Worm (Caenorhabditis elegans) whole organism, young adult: Measurements from ENCODE around the gene C06A1.7.

Experiments
- B0019.2 ChIP-seq: fragments of 200-800 bp; sonication (Bioruptor generic); conservative IDR thresholded peaks from 2 replicates; pipeline ENCODE4 v1.3.6; 2022; ENCODE audit warnings: missing genetic modification reagents, missing genetic modification characterization, missing compliant biosample characterization
- B0035.1 ChIP-seq: sonication (generic microtip); optimal IDR thresholded peaks from 2 replicates; lab custom pipeline; 2016; ENCODE audit warnings: missing genetic modification characterization, mild to moderate bottlenecking, missing compliant biosample characterization, missing genotype, missing genetic modification reagents
- B0261.1 ChIP-seq: sonication (generic microtip); optimal IDR thresholded peaks from 2 replicates; lab custom pipeline; 2016; ENCODE audit warnings: mild to moderate bottlenecking, missing genetic modification characterization, moderate library complexity, missing compliant biosample characterization
- B0336.3 ChIP-seq: fragments of 200-800 bp; sonication (Bioruptor generic); IDR thresholded peaks from 2 replicates; pipeline ENCODE4 v1.3.6; 2022; ENCODE audit warnings: missing genetic modification characterization, missing compliant biosample characterization
- F22D6.2 ChIP-seq: sonication (generic microtip); optimal IDR thresholded peaks from 2 replicates; lab custom pipeline; 2016; ENCODE audit warnings: mild to moderate bottlenecking, missing genetic modification characterization, missing compliant biosample characterization
- F39B2.1 ChIP-seq: fragments of 200-800 bp; sonication (Bioruptor generic); IDR thresholded peaks from 2 replicates; pipeline ENCODE4 v1.3.6; 2022; ENCODE audit warnings: missing genetic modification reagents, missing genetic modification characterization, missing compliant biosample characterization
- K12H6.12 ChIP-seq: fragments of 200-800 bp; sonication (Bioruptor generic); optimal IDR thresholded peaks from 2 replicates; lab custom pipeline; 2018; ENCODE audit warnings: mild to moderate bottlenecking, missing genetic modification characterization, missing compliant biosample characterization
- T07F8.4 ChIP-seq: sonication (generic microtip); optimal IDR thresholded peaks from 2 replicates; lab custom pipeline; 2016; ENCODE audit warnings: mild to moderate bottlenecking, missing genetic modification characterization, moderate library complexity, missing compliant biosample characterization
- T26A5.8 ChIP-seq: sonication (generic microtip); optimal IDR thresholded peaks from 2 replicates; lab custom pipeline; 2016; ENCODE audit warnings: missing genetic modification characterization, missing compliant biosample characterization
- Y53G8AR.9 ChIP-seq: fragments of 200-800 bp; sonication (Bioruptor generic); conservative IDR thresholded peaks from 2 replicates; pipeline ENCODE4 v1.3.6; 2022; ENCODE audit warnings: missing genetic modification reagents, missing genetic modification characterization, missing compliant biosample characterization
- Y56A3A.18 ChIP-seq: fragments of 200-800 bp; sonication (Bioruptor generic); IDR thresholded peaks from 2 replicates; pipeline ENCODE4 v1.3.6; 2022; ENCODE audit warnings: missing genetic modification reagents, missing genetic modification characterization, missing compliant biosample characterization
- Y67H2A.10 ChIP-seq: fragments of 200-800 bp; sonication (Bioruptor generic); conservative IDR thresholded peaks from 2 replicates; pipeline ENCODE4 v1.3.6; 2022; ENCODE audit warnings: missing genetic modification reagents, missing genetic modification characterization, missing compliant biosample characterization
- Y95B8A.8 ChIP-seq: fragments of 200-800 bp; sonication (Bioruptor generic); IDR thresholded peaks from 2 replicates; pipeline ENCODE4 v1.3.6; 2022; ENCODE audit warnings: missing genetic modification reagents, missing genetic modification characterization, missing compliant biosample characterization
- akir-1 ChIP-seq: fragments of 200-800 bp; sonication (Bioruptor generic); optimal IDR thresholded peaks from 2 replicates; lab custom pipeline; 2018; ENCODE audit warnings: mild to moderate bottlenecking, missing genetic modification characterization, moderate library complexity, missing compliant biosample characterization
- aptf-2 ChIP-seq: fragments of 200-800 bp; sonication (Bioruptor generic); conservative IDR thresholded peaks from 2 replicates; pipeline ENCODE4 v1.3.6; 2022; ENCODE audit warnings: missing genetic modification reagents, missing genetic modification characterization, missing compliant biosample characterization
- attf-3 ChIP-seq: fragments of 200-800 bp; sonication (Bioruptor generic); conservative IDR thresholded peaks from 2 replicates; pipeline ENCODE4 v1.3.6; 2022; ENCODE audit warnings: missing genetic modification reagents, missing genetic modification characterization, missing compliant biosample characterization
- ccch-3 ChIP-seq: fragments of 200-800 bp; sonication (Bioruptor generic); optimal IDR thresholded peaks from 2 replicates; lab custom pipeline; 2018; ENCODE audit warnings: mild to moderate bottlenecking, missing genetic modification characterization, missing compliant biosample characterization
- ceh-79 ChIP-seq: sonication (generic microtip); optimal IDR thresholded peaks from 2 replicates; lab custom pipeline; 2017; ENCODE audit warnings: mild to moderate bottlenecking, missing genetic modification characterization, missing compliant biosample characterization
- chd-7 ChIP-seq: sonication (generic microtip); optimal IDR thresholded peaks from 2 replicates; lab custom pipeline; 2016; ENCODE audit warnings: mild to moderate bottlenecking, missing genetic modification characterization, moderate library complexity, missing compliant biosample characterization
- dox-1 ChIP-seq: fragments of 200-800 bp; sonication (Bioruptor generic); IDR thresholded peaks from 2 replicates; pipeline ENCODE4 v1.3.6; 2022; ENCODE audit warnings: missing genetic modification reagents, missing genetic modification characterization, missing compliant biosample characterization
- egrh-3 ChIP-seq: fragments of 200-800 bp; sonication (Bioruptor generic); IDR thresholded peaks from 2 replicates; pipeline ENCODE4 v1.3.6; 2022; ENCODE audit warnings: missing genetic modification reagents, missing genetic modification characterization, missing compliant biosample characterization
- ekl-4 ChIP-seq: fragments of 200-800 bp; sonication (Bioruptor generic); IDR thresholded peaks from 2 replicates; pipeline ENCODE4 v1.3.6; 2022; ENCODE audit warnings: missing genetic modification reagents, missing genetic modification characterization, missing compliant biosample characterization
- gei-17 ChIP-seq: fragments of 200-800 bp; sonication (Bioruptor generic); optimal IDR thresholded peaks from 2 replicates; lab custom pipeline; 2018; ENCODE audit warnings: mild to moderate bottlenecking, missing genetic modification characterization, missing compliant biosample characterization
- hlh-12 ChIP-seq: sonication (generic microtip); optimal IDR thresholded peaks from 2 replicates; lab custom pipeline; 2016; ENCODE audit warnings: missing genetic modification characterization, missing compliant biosample characterization
- let-526 ChIP-seq: fragments of 200-800 bp; sonication (Bioruptor generic); IDR thresholded peaks from 2 replicates; pipeline ENCODE4 v1.3.6; 2022; ENCODE audit warnings: missing genetic modification reagents, missing genetic modification characterization, missing compliant biosample characterization
- let-607 ChIP-seq, 2 experiments: fragments of 200-800 bp in 1 of 2; sonication (Bioruptor generic) in 1 of 2; sonication (generic microtip) in 1 of 2; optimal IDR thresholded peaks; 2 replicates each; lab custom pipeline; 2016 to 2018; ENCODE audit warnings: mild to moderate bottlenecking in 2 of 2, missing compliant biosample characterization in 2 of 2, missing genetic modification characterization in 2 of 2, moderate library complexity in 2 of 2, missing genotype in 1 of 2
- lin-35 ChIP-seq, 3 experiments: fragments of 150-350 bp in 2 of 3; sonication (generic microtip) in 1 of 3; optimal IDR thresholded peaks; 2 replicates each; lab custom pipeline; 2014 to 2018; ENCODE audit warnings: missing biosample characterization in 3 of 3, missing genetic modification characterization in 3 of 3, missing genetic modification reagents in 3 of 3
- lsl-1 ChIP-seq: fragments of 200-800 bp; sonication (Bioruptor generic); optimal IDR thresholded peaks from 2 replicates; lab custom pipeline; 2018; ENCODE audit warnings: mild to moderate bottlenecking, missing genetic modification characterization, moderate library complexity, missing compliant biosample characterization
- lsy-27 ChIP-seq: sonication (generic microtip); optimal IDR thresholded peaks from 2 replicates; lab custom pipeline; 2017; ENCODE audit warnings: missing genetic modification characterization, mild to moderate bottlenecking, missing compliant biosample characterization, antibody characterized with exemption, missing genotype, borderline replicate concordance; ENCODE audit not compliant: insufficient read depth
- mcd-1 ChIP-seq: fragments of 200-800 bp; sonication (Bioruptor generic); IDR thresholded peaks from 2 replicates; pipeline ENCODE4 v1.3.6; 2022; ENCODE audit warnings: missing genetic modification reagents, missing genetic modification characterization, missing compliant biosample characterization
- mel-28 ChIP-seq: sonication (generic microtip); optimal IDR thresholded peaks from 2 replicates; lab custom pipeline; 2016; ENCODE audit warnings: borderline replicate concordance, mild to moderate bottlenecking, missing genetic modification characterization, missing compliant biosample characterization
- mes-4 ChIP-seq: sonication (generic microtip); optimal IDR thresholded peaks from 2 replicates; lab custom pipeline; 2016; ENCODE audit warnings: missing genotype, missing genetic modification characterization, missing compliant biosample characterization
- nhr-120 ChIP-seq: fragments of 200-800 bp; sonication (Bioruptor generic); IDR thresholded peaks from 2 replicates; pipeline ENCODE4 v1.3.6; 2022; ENCODE audit warnings: missing genetic modification characterization, missing compliant biosample characterization
- nhr-179 ChIP-seq: sonication (generic microtip); optimal IDR thresholded peaks from 2 replicates; lab custom pipeline; 2016; ENCODE audit warnings: mild to moderate bottlenecking, missing genetic modification characterization, missing compliant biosample characterization
- nhr-27 ChIP-seq: fragments of 200-800 bp; sonication (Bioruptor generic); optimal IDR thresholded peaks from 2 replicates; lab custom pipeline; 2018; ENCODE audit warnings: mild to moderate bottlenecking, missing genetic modification characterization, moderate library complexity, missing compliant biosample characterization
- nhr-90 ChIP-seq: sonication (generic microtip); optimal IDR thresholded peaks from 2 replicates; lab custom pipeline; 2016; ENCODE audit warnings: missing genotype, mild to moderate bottlenecking, missing genetic modification characterization, missing compliant biosample characterization
- repo-1 ChIP-seq: sonication (generic microtip); optimal IDR thresholded peaks from 2 replicates; lab custom pipeline; 2017; ENCODE audit warnings: mild to moderate bottlenecking, missing genetic modification characterization, missing compliant biosample characterization
- snpc-1.3 ChIP-seq: sonication (generic microtip); optimal IDR thresholded peaks from 2 replicates; lab custom pipeline; 2017; ENCODE audit warnings: missing genetic modification characterization, mild to moderate bottlenecking, missing compliant biosample characterization, antibody characterized with exemption, moderate library complexity, missing genotype, missing genetic modification reagents; ENCODE audit not compliant: insufficient read depth
- snpc-3.4 ChIP-seq: sonication (generic microtip); optimal IDR thresholded peaks from 2 replicates; lab custom pipeline; 2017; ENCODE audit warnings: missing genetic modification characterization, mild to moderate bottlenecking, missing compliant biosample characterization, antibody characterized with exemption, moderate library complexity, missing genotype, missing genetic modification reagents
- snpc-4 ChIP-seq, 5 experiments: fragments of 150-350 bp in 1 of 5; sonication (generic microtip) in 4 of 5; optimal IDR thresholded peaks; 2 replicates each; lab custom pipeline; 2014 to 2018; ENCODE audit warnings: missing genetic modification characterization in 5 of 5, missing biosample characterization in 3 of 5, antibody characterized with exemption in 2 of 5, mild to moderate bottlenecking in 2 of 5, missing compliant biosample characterization in 2 of 5, missing genotype in 2 of 5, moderate library complexity in 2 of 5, missing genetic modification reagents in 1 of 5
- sptf-2 ChIP-seq: fragments of 200-800 bp; sonication (Bioruptor generic); optimal IDR thresholded peaks from 2 replicates; lab custom pipeline; 2018; ENCODE audit warnings: mild to moderate bottlenecking, missing genetic modification characterization, missing compliant biosample characterization
- unc-130 ChIP-seq: sonication (generic microtip); optimal IDR thresholded peaks from 2 replicates; lab custom pipeline; 2016; ENCODE audit warnings: missing genetic modification reagents, missing genetic modification characterization, missing compliant biosample characterization
- unc-62 ChIP-seq: fragments of 150-350 bp; optimal IDR thresholded peaks from 2 replicates; lab custom pipeline; 2014; ENCODE audit warnings: missing biosample characterization, missing genetic modification reagents, missing genetic modification characterization
- ztf-26 ChIP-seq: sonication (generic microtip); optimal IDR thresholded peaks from 2 replicates; lab custom pipeline; 2017; ENCODE audit warnings: missing genetic modification characterization, missing compliant biosample characterization
- ztf-28 ChIP-seq: fragments of 200-800 bp; sonication (Bioruptor generic); IDR thresholded peaks from 2 replicates; pipeline ENCODE4 v1.3.6; 2022; ENCODE audit warnings: missing genetic modification reagents, missing genetic modification characterization, missing compliant biosample characterization

The C06A1.7 gene

ce11 chrII:10547803-10548693 lies 16.6 kb upstream of the C06A1.7 start (continued):
- TF ChIP-seq ccch-3 (GFP tag; lab: Kevin White, UChicago) (no peak), nhr-27 (tag; lab: Kevin White, UChicago) (no peak), let-607 (tag; optimal IDR thresholded peaks at IDR 0.05; lab: Kevin White, UChicago) (no peak), let-526 (no peak), B0336.3 (GFP tag; lab: Robert Waterston, UW) (0 out of 2 replicates have a peak, but pooled peaks have one; percentile 3), chd-7 (tag; lab: Kevin White, UChicago) (no peak), nhr-120 (GFP tag; lab: Robert Waterston, UW) (no peak), unc-62 (GFP tag; lab: Kevin White, UChicago) (no peak), F22D6.2 (tag; lab: Kevin White, UChicago) (no peak), snpc-3.4 (tag; lab: Kevin White, UChicago) (peak; percentile 11), ztf-28 (GFP tag; lab: Robert Waterston, UW) (0 out of 2 replicates have a peak, but pooled peaks have one; percentile 23), ztf-26 (no peak), Y53G8AR.9 (GFP tag; lab: Robert Waterston, UW) (0 out of 2 replicates have a peak, but pooled peaks have one; percentile 7), B0261.1 (tag; lab: Kevin White, UChicago) (no peak), attf-3 (no peak), egrh-3 (GFP tag; lab: Robert Waterston, UW) (no peak), Y67H2A.10 (GFP tag; lab: Robert Waterston, UW) (no peak), ceh-79 (tag; lab: Kevin White, UChicago) (no peak), snpc-4 (GFP tag; optimal IDR thresholded peaks at IDR 0.05; lab: Kevin White, UChicago) (no peak), snpc-4 (tag; optimal IDR thresholded peaks at IDR 0.05; lab: Kevin White, UChicago) (no peak), ekl-4 (GFP tag; lab: Robert Waterston, UW) (no peak), nhr-90 (tag; lab: Kevin White, UChicago) (no peak), T26A5.8 (tag; lab: Kevin White, UChicago) (no peak), nhr-179 (tag; lab: Kevin White, UChicago) (no peak), F39B2.1 (GFP tag; lab: Robert Waterston, UW) (no peak), dox-1 (GFP tag; lab: Robert Waterston, UW) (peak; percentile 37; the same call in 1 of the 2 replicates), T07F8.4 (tag; lab: Kevin White, UChicago) (no peak), B0019.2 (GFP tag; lab: Robert Waterston, UW) (no peak), snpc-1.3 (no peak), repo-1 (tag; lab: Kevin White, UChicago) (no peak), hlh-12 (tag; lab: Kevin White, UChicago) (no peak), akir-1 (GFP tag; lab: Kevin White, UChicago) (no peak), lsl-1 (GFP tag; lab: Kevin White, UChicago) (no peak), B0035.1 (tag; lab: Kevin White, UChicago) (no peak), mcd-1 (GFP tag; lab: Robert Waterston, UW) (no peak; the same call in 1 of the 2 replicates), mes-4 (tag; lab: Kevin White, UChicago) (no peak), aptf-2 (GFP tag; lab: Robert Waterston, UW) (no peak), unc-130 (GFP tag; lab: Kevin White, UChicago) (no peak), lin-35 (GFP tag; optimal IDR thresholded peaks at IDR 0.05; lab: Kevin White, UChicago) (no peak), Y56A3A.18 (GFP tag; lab: Robert Waterston, UW) (0 out of 2 replicates have a peak, but pooled peaks have one; percentile 6), K12H6.12 (no peak), mel-28 (no peak), gei-17 (GFP tag; lab: Kevin White, UChicago) (no peak), lsy-27 (tag; lab: Kevin White, UChicago) (no peak), sptf-2 (GFP tag; lab: Kevin White, UChicago) (no peak), Y95B8A.8 (GFP tag; lab: Robert Waterston, UW) (0 out of 2 replicates have a peak, but pooled peaks have one; percentile 8)
